Fruit fly (Drosophila melanogaster): ENCODE data around the gene CG14907.

DNA sequence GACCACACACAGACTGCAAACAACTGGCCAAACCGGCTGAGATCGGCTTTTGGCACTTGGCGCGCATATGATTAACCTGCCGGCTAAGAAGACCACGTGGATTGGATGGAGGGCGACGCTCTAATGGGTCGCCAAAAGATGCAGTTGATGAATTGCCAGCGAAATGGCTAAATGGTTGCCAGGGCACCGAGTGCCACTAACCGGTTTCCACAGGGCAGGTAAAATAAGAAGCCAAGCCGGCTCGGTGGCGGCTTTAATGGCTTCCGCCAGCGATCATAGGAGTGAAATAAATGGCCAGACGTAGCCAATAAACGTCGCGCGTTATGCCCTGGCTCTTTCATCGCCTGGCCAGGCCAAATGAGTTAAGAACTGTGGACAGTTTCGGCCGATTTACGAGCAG is 25.8 kb upstream of the CG14907 start:
- TF ChIP-seq ttk (optimal IDR thresholded peaks at IDR 0.05) (no peak), psq (optimal IDR thresholded peaks at IDR 0.05) (no peak), Myc (optimal IDR thresholded peaks at IDR 0.05) (no peak), insv (optimal IDR thresholded peaks at IDR 0.05) (no peak), Sin3A (optimal IDR thresholded peaks at IDR 0.05) (no peak)

Data from Kc167 (cell line).